Worm (Caenorhabditis elegans) whole organism, late embryonic: ENCODE data around the gene C30G7.3.

Source experiments
- C38D4.7 ChIP-seq: fragments of 200-800 bp; sonication (Bioruptor generic); optimal IDR thresholded peaks from 2 replicates; lab custom pipeline; 2018; ENCODE audit warnings: mild to moderate bottlenecking, missing genetic modification characterization, moderate library complexity, missing compliant biosample characterization
- K02D7.2 ChIP-seq: sonication (generic microtip); optimal IDR thresholded peaks from 2 replicates; lab custom pipeline; 2017; ENCODE audit warnings: mild to moderate bottlenecking, missing genetic modification characterization, missing compliant biosample characterization
- ahr-1 ChIP-seq: sonication (generic microtip); optimal IDR thresholded peaks from 2 replicates; lab custom pipeline; 2016; ENCODE audit warnings: missing genetic modification characterization, missing compliant biosample characterization
- ama-1 ChIP-seq: fragments of 150-350 bp; optimal IDR thresholded peaks from 2 replicates; lab custom pipeline; 2014
- ceh-14 ChIP-seq: sonication (generic microtip); optimal IDR thresholded peaks from 2 replicates; lab custom pipeline; 2016; ENCODE audit warnings: missing genotype, missing genetic modification characterization, missing compliant biosample characterization
- ceh-22 ChIP-seq: sonication (generic microtip); optimal IDR thresholded peaks from 2 replicates; lab custom pipeline; 2017; ENCODE audit warnings: missing biosample characterization, missing genetic modification characterization
- ceh-30 ChIP-seq: fragments of 150-350 bp; optimal IDR thresholded peaks from 2 replicates; lab custom pipeline; 2014; ENCODE audit warnings: missing biosample characterization, missing genetic modification characterization
- ceh-31 ChIP-seq: sonication (generic microtip); optimal IDR thresholded peaks from 2 replicates; lab custom pipeline; 2016; ENCODE audit warnings: missing genetic modification characterization, missing compliant biosample characterization
- ceh-45 ChIP-seq: fragments of 200-800 bp; sonication (Bioruptor generic); IDR thresholded peaks from 2 replicates; pipeline ENCODE4 v1.3.6; 2022; ENCODE audit warnings: missing genetic modification reagents, missing genetic modification characterization, missing compliant biosample characterization
- ceh-48 ChIP-seq: sonication (generic microtip); optimal IDR thresholded peaks from 2 replicates; lab custom pipeline; 2016; ENCODE audit warnings: missing genetic modification characterization, inconsistent platforms, missing compliant biosample characterization
- che-1 ChIP-seq: sonication (generic microtip); optimal IDR thresholded peaks from 2 replicates; lab custom pipeline; 2016; ENCODE audit warnings: mild to moderate bottlenecking, missing genetic modification characterization, missing compliant biosample characterization
- dmd-4 ChIP-seq: sonication (generic microtip); optimal IDR thresholded peaks from 2 replicates; lab custom pipeline; 2016; ENCODE audit warnings: borderline replicate concordance, missing genetic modification characterization, missing compliant biosample characterization
- dve-1 ChIP-seq: sonication (generic microtip); optimal IDR thresholded peaks from 2 replicates; lab custom pipeline; 2017; ENCODE audit warnings: antibody characterized with exemption, mild to moderate bottlenecking, missing genetic modification characterization, missing compliant biosample characterization
- elt-2 ChIP-seq: sonication (generic microtip); optimal IDR thresholded peaks from 2 replicates; lab custom pipeline; 2016; ENCODE audit warnings: missing genetic modification reagents, missing genetic modification characterization, missing compliant biosample characterization
- fax-1 ChIP-seq: sonication (generic microtip); optimal IDR thresholded peaks from 2 replicates; lab custom pipeline; 2016; ENCODE audit warnings: missing genotype, missing genetic modification characterization, missing compliant biosample characterization
- fkh-10 ChIP-seq: fragments of 150-350 bp; optimal IDR thresholded peaks from 2 replicates; lab custom pipeline; 2014; ENCODE audit warnings: missing biosample characterization, missing genetic modification reagents, missing genetic modification characterization
- fkh-6 ChIP-seq: sonication (generic microtip); optimal IDR thresholded peaks from 2 replicates; lab custom pipeline; 2016; ENCODE audit warnings: missing genetic modification characterization, missing compliant biosample characterization
- gmeb-2 ChIP-seq: sonication (generic microtip); optimal IDR thresholded peaks from 2 replicates; lab custom pipeline; 2016; ENCODE audit warnings: missing genetic modification characterization, inconsistent platforms, missing compliant biosample characterization
- hlh-13 ChIP-seq: fragments of 200-800 bp; sonication (Bioruptor generic); optimal IDR thresholded peaks from 2 replicates; lab custom pipeline; 2018; ENCODE audit warnings: mild to moderate bottlenecking, missing genetic modification characterization, missing compliant biosample characterization
- hlh-15 ChIP-seq: sonication (generic microtip); optimal IDR thresholded peaks from 2 replicates; lab custom pipeline; 2016; ENCODE audit warnings: missing genetic modification characterization, missing compliant biosample characterization
- hlh-6 ChIP-seq: sonication (generic microtip); optimal IDR thresholded peaks from 2 replicates; lab custom pipeline; 2016; ENCODE audit warnings: missing genotype, missing genetic modification characterization, missing compliant biosample characterization
- hlh-8 ChIP-seq: sonication (generic microtip); optimal IDR thresholded peaks from 2 replicates; lab custom pipeline; 2016; ENCODE audit warnings: missing genotype, missing genetic modification characterization, missing compliant biosample characterization
- lim-6 ChIP-seq: sonication (generic microtip); optimal IDR thresholded peaks from 2 replicates; lab custom pipeline; 2016; ENCODE audit warnings: missing genetic modification characterization, missing compliant biosample characterization
- lin-11 ChIP-seq: fragments of 200-800 bp; sonication (Bioruptor generic); optimal IDR thresholded peaks from 2 replicates; lab custom pipeline; 2018; ENCODE audit warnings: mild to moderate bottlenecking, missing genetic modification characterization, missing compliant biosample characterization
- mec-3 ChIP-seq: sonication (generic microtip); optimal IDR thresholded peaks from 2 replicates; lab custom pipeline; 2016; ENCODE audit warnings: borderline replicate concordance, missing genetic modification characterization, missing compliant biosample characterization
- nfya-1 ChIP-seq: sonication (generic microtip); optimal IDR thresholded peaks from 2 replicates; lab custom pipeline; 2017; ENCODE audit warnings: missing genetic modification characterization, mild to moderate bottlenecking, missing compliant biosample characterization, antibody characterized with exemption, moderate library complexity
- nhr-11 ChIP-seq: fragments of 150-350 bp; optimal IDR thresholded peaks from 2 replicates; lab custom pipeline; 2014; ENCODE audit warnings: missing biosample characterization, missing genetic modification characterization
- nhr-232 ChIP-seq: sonication (generic microtip); optimal IDR thresholded peaks from 2 replicates; lab custom pipeline; 2016; ENCODE audit warnings: missing genetic modification characterization, missing compliant biosample characterization
- npax-4 ChIP-seq: sonication (generic microtip); optimal IDR thresholded peaks from 2 replicates; lab custom pipeline; 2016; ENCODE audit warnings: missing genetic modification characterization, missing compliant biosample characterization
- pat-9 ChIP-seq: fragments of 200-800 bp; sonication (Bioruptor generic); optimal IDR thresholded peaks from 2 replicates; lab custom pipeline; 2018; ENCODE audit warnings: mild to moderate bottlenecking, missing genetic modification characterization, moderate library complexity, missing compliant biosample characterization
- pax-1 ChIP-seq: fragments of 150-350 bp; optimal IDR thresholded peaks from 2 replicates; lab custom pipeline; 2014; ENCODE audit warnings: missing biosample characterization, missing genetic modification characterization
- pha-2 ChIP-seq: sonication (generic microtip); optimal IDR thresholded peaks from 2 replicates; lab custom pipeline; 2017; ENCODE audit warnings: mild to moderate bottlenecking, missing genetic modification characterization, missing compliant biosample characterization
- pqm-1 ChIP-seq: sonication (generic microtip); optimal IDR thresholded peaks from 2 replicates; lab custom pipeline; 2016; ENCODE audit warnings: missing genetic modification characterization, missing compliant biosample characterization
- pros-1 ChIP-seq: fragments of 150-350 bp; optimal IDR thresholded peaks from 2 replicates; lab custom pipeline; 2014; ENCODE audit warnings: missing biosample characterization, missing genetic modification reagents, missing genetic modification characterization
- ref-2 ChIP-seq: sonication (generic microtip); optimal IDR thresholded peaks from 2 replicates; lab custom pipeline; 2016; ENCODE audit warnings: missing genetic modification characterization, missing compliant biosample characterization
- rnt-1 ChIP-seq: sonication (generic microtip); optimal IDR thresholded peaks from 2 replicates; lab custom pipeline; 2016; ENCODE audit warnings: missing genetic modification characterization, missing compliant biosample characterization
- sox-2 ChIP-seq: fragments of 200-800 bp; sonication (Bioruptor generic); IDR thresholded peaks from 2 replicates; pipeline ENCODE4 v1.3.6; 2022; ENCODE audit warnings: missing genetic modification reagents, missing genetic modification characterization, missing compliant biosample characterization
- tbx-2 ChIP-seq: sonication (generic microtip); optimal IDR thresholded peaks from 2 replicates; lab custom pipeline; 2016; ENCODE audit warnings: missing genetic modification characterization, missing compliant biosample characterization
- tbx-7 ChIP-seq: sonication (generic microtip); optimal IDR thresholded peaks from 2 replicates; lab custom pipeline; 2016; ENCODE audit warnings: missing genotype, missing genetic modification characterization, missing compliant biosample characterization
- unc-3 ChIP-seq, 2 experiments: fragments of 200-800 bp in 1 of 2; sonication (Bioruptor generic) in 1 of 2; sonication (generic microtip) in 1 of 2; conservative IDR thresholded peaks in 1 of 2; optimal IDR thresholded peaks in 1 of 2; 2 replicates each; pipeline versions ENCODE4 v1.3.6 to Lab custom; 2016 to 2022; ENCODE audit warnings: missing compliant biosample characterization in 2 of 2, missing genetic modification characterization in 2 of 2, missing genetic modification reagents in 1 of 2
- unc-55 ChIP-seq: sonication (generic microtip); optimal IDR thresholded peaks from 2 replicates; lab custom pipeline; 2017; ENCODE audit warnings: missing biosample characterization, missing genetic modification reagents, missing genetic modification characterization
- zip-5 ChIP-seq: sonication (generic microtip); optimal IDR thresholded peaks from 2 replicates; lab custom pipeline; 2016; ENCODE audit warnings: missing genetic modification characterization, missing compliant biosample characterization

C30G7.3 gene

DNA sequence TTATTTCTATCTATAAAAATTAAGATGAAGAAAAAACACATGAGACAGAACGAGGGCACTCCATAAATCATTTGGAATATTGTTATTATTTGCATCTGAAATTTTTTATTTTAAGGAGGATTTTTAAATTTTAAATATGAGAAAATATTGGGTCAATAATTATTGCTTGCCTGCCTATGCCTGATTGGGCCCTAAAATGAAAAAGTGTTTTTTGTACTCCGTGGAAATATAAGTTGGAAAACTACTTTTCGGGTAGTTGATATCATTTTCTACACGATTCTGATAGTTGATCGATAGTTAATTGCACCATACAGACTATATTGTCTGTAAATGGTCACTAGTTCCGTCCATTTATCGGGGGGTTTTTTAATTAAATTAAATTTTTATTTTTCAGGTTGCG, 17.3 kb downstream of the C30G7.3 start, which contains the start of gene srg-55:
Gene srg-55, minus strand, starts transcription at position 101 of the 400 bp plus-strand sequence.
- TF ChIP-seq fkh-10 (GFP tag; lab: Kevin White, UChicago) (no peak), nhr-11 (tag; lab: Kevin White, UChicago) (no peak), tbx-2 (no peak), ceh-14 (tag; lab: Kevin White, UChicago) (no peak), K02D7.2 (tag; lab: Kevin White, UChicago) (no peak), nfya-1 (no peak), pqm-1 (tag; lab: Kevin White, UChicago) (no peak), hlh-8 (no peak), ahr-1 (tag; lab: Kevin White, UChicago) (no peak), ref-2 (no peak), unc-3 (GFP tag; conservative IDR thresholded peaks at IDR 0.05; lab: Robert Waterston, UW) (no peak), unc-3 (tag; optimal IDR thresholded peaks at IDR 0.05; lab: Kevin White, UChicago) (no peak), ceh-31 (tag; lab: Kevin White, UChicago) (no peak), rnt-1 (tag; lab: Kevin White, UChicago) (no peak), ceh-22 (no peak), fax-1 (tag; lab: Kevin White, UChicago) (no peak), elt-2 (no peak), mec-3 (tag; lab: Kevin White, UChicago) (no peak), tbx-7 (tag; lab: Kevin White, UChicago) (no peak)

DNA sequence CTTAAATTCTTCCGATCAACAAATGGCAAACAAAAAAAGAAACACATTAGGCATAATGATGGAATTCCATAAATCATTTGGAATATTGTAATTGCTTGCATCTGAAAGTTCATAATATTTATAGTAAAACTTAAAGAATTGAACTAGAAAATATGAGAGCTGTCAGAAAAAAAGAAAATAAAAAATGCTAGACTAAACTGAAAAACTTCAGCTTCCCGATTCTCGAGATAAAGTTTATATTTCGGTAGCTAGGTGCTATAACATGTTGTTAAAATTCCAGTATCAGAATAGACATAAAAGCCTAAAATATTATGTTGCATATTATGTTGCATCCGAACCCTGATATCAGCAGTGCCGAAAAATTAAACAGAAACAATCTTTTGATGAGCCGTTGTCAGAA, 21.4 kb downstream of the C30G7.3 start, which contains the start of gene srg-54:
Gene srg-54, minus strand, starts transcription at position 101 of the 400 bp plus-strand sequence.
- TF ChIP-seq unc-3 (GFP tag; conservative IDR thresholded peaks at IDR 0.05; lab: Robert Waterston, UW) (no peak), unc-3 (tag; optimal IDR thresholded peaks at IDR 0.05; lab: Kevin White, UChicago) (no peak), C38D4.7 (GFP tag; lab: Kevin White, UChicago) (no peak), nhr-232 (tag; lab: Kevin White, UChicago) (no peak), hlh-13 (GFP tag; lab: Kevin White, UChicago) (no peak), ceh-48 (tag; lab: Kevin White, UChicago) (no peak), nfya-1 (no peak)

DNA sequence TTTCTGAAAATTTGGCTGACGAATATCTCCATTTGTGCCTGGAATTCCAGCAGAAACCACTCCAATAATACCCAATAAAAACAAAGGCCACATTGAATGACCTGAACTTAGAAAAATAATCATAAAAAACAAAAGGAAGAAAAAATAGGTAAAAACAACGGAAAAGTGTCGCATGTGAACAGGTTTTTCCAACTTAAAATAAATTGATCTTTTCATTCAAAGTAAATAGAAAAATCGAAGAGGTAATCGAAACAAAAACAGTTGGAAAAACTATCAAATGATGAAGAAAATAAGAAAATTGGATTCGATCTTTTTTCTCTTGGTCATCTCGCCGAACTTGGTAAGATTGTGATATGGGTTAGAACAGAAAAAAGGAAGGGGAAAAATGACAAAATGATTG, 24.0 kb downstream of the C30G7.3 start, which contains the start of gene zmp-4:
Gene zmp-4, minus strand, starts transcription at position 101 of the 400 bp plus-strand sequence.
- TF ChIP-seq fkh-6 (tag; lab: Kevin White, UChicago), result no peak
- TF ChIP-seq pros-1 (tag; lab: Kevin White, UChicago), result no peak
- TF ChIP-seq unc-55, result no peak
- TF ChIP-seq dmd-4 (tag; lab: Kevin White, UChicago), result no peak
- TF ChIP-seq pat-9 (tag; lab: Kevin White, UChicago), result no peak
- TF ChIP-seq lin-11 (tag; lab: Kevin White, UChicago), result no peak
- no peak for TF ChIP-seq zip-5
- TF ChIP-seq fkh-10 (GFP tag; lab: Kevin White, UChicago), result no peak
- TF ChIP-seq hlh-15 (tag; lab: Kevin White, UChicago), result no peak
- no peak for TF ChIP-seq che-1 (tag; lab: Kevin White, UChicago)
- TF ChIP-seq ceh-45 (GFP tag; lab: Robert Waterston, UW), result no peak
- no peak for TF ChIP-seq sox-2 (GFP tag; lab: Robert Waterston, UW)
- TF ChIP-seq C38D4.7 (GFP tag; lab: Kevin White, UChicago), result no peak
- no peak for TF ChIP-seq lim-6
- TF ChIP-seq ceh-14 (tag; lab: Kevin White, UChicago), result no peak
- TF ChIP-seq dve-1 (tag; lab: Kevin White, UChicago), result no peak

DNA sequence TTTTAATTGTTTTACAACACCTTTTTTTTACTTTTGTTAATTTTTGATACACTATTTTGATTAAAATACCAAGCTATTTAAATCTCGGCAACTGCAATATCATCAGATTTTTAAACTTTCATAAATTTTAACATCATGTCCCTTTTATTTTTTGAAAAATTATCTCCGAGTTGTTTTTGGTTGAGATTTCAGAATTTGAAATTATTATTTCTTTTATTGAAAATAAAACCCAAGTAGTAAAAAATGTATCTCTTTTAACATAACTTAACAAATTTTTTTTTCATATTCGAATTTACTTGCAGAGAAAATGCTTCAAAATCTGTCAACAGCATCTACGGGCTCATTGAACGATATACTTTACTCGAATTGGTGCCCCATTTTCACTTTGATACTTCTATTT, 29.9 kb downstream of the C30G7.3 start, which contains the start of gene H12D21.11:
Gene H12D21.11, plus strand, starts transcription at position 301 of the 400 bp plus-strand sequence.
- TF ChIP-seq ama-1 (no peak), gmeb-2 (tag; lab: Kevin White, UChicago) (no peak), hlh-6 (tag; lab: Kevin White, UChicago) (no peak), lin-11 (tag; lab: Kevin White, UChicago) (no peak), ref-2 (no peak), pax-1 (no peak), ahr-1 (tag; lab: Kevin White, UChicago) (no peak), npax-4 (tag; lab: Kevin White, UChicago) (no peak), pha-2 (tag; lab: Kevin White, UChicago) (no peak), unc-55 (no peak), ceh-30 (tag; lab: Kevin White, UChicago) (no peak), ceh-22 (no peak), nhr-11 (tag; lab: Kevin White, UChicago) (no peak), mec-3 (tag; lab: Kevin White, UChicago) (no peak), fkh-6 (tag; lab: Kevin White, UChicago) (no peak), sox-2 (GFP tag; lab: Robert Waterston, UW) (no peak)
